Worm (Caenorhabditis elegans) whole organism, mixed stage, embryonic: ENCODE results near the gene sri-34.
"Not testable (repeated sequence)": the region's sequence is repeated elsewhere in the genome, so short reads cannot be mapped to it uniquely, and the experiment has no call there.

Experiments used
- M03D4.4 ChIP-seq: sonication (generic microtip); optimal IDR thresholded peaks from 2 replicates; lab custom pipeline; 2017; ENCODE audit warnings: mild to moderate bottlenecking, missing genetic modification characterization, missing compliant biosample characterization
- blmp-1 ChIP-seq: fragments of 150-350 bp; optimal IDR thresholded peaks from 2 replicates; lab custom pipeline; 2014; ENCODE audit warnings: missing biosample characterization, missing genetic modification characterization
- ceh-39 ChIP-seq: fragments of 150-350 bp; optimal IDR thresholded peaks from 2 replicates; lab custom pipeline; 2014; ENCODE audit warnings: missing biosample characterization, missing genetic modification characterization
- ceh-43 ChIP-seq: fragments of 200-800 bp; sonication (Bioruptor generic); optimal IDR thresholded peaks from 2 replicates; lab custom pipeline; 2018; ENCODE audit warnings: mild to moderate bottlenecking, missing genetic modification characterization, moderate library complexity, missing compliant biosample characterization
- ceh-83 ChIP-seq: fragments of 200-800 bp; sonication (Bioruptor generic); optimal IDR thresholded peaks from 2 replicates; lab custom pipeline; 2018; ENCODE audit warnings: mild to moderate bottlenecking, missing genetic modification characterization, missing compliant biosample characterization
- ces-1 ChIP-seq: fragments of 150-350 bp; optimal IDR thresholded peaks from 2 replicates; lab custom pipeline; 2014; ENCODE audit warnings: missing biosample characterization, missing genetic modification reagents, missing genetic modification characterization
- cnd-1 ChIP-seq: fragments of 200-800 bp; sonication (Bioruptor generic); optimal IDR thresholded peaks from 2 replicates; lab custom pipeline; 2018; ENCODE audit warnings: mild to moderate bottlenecking, missing genetic modification characterization, missing compliant biosample characterization
- drap-1 ChIP-seq: fragments of 200-800 bp; sonication (Bioruptor generic); optimal IDR thresholded peaks from 3 replicates; lab custom pipeline; 2018; ENCODE audit warnings: mild to moderate bottlenecking, missing genetic modification characterization, missing compliant biosample characterization
- elt-1 ChIP-seq: sonication (generic microtip); optimal IDR thresholded peaks from 2 replicates; lab custom pipeline; 2017; ENCODE audit warnings: missing genetic modification characterization, mild to moderate bottlenecking, missing compliant biosample characterization, antibody characterized with exemption, moderate library complexity, borderline replicate concordance; ENCODE audit not compliant: insufficient read depth
- elt-3 ChIP-seq: fragments of 150-350 bp; optimal IDR thresholded peaks from 2 replicates; lab custom pipeline; 2014; ENCODE audit warnings: missing biosample characterization, missing genetic modification characterization
- flh-1 ChIP-seq: fragments of 200-800 bp; sonication (Bioruptor generic); optimal IDR thresholded peaks from 2 replicates; lab custom pipeline; 2018; ENCODE audit warnings: mild to moderate bottlenecking, missing genetic modification characterization, moderate library complexity, missing compliant biosample characterization
- ham-2 ChIP-seq: fragments of 200-800 bp; sonication (Bioruptor generic); optimal IDR thresholded peaks from 2 replicates; lab custom pipeline; 2018; ENCODE audit warnings: mild to moderate bottlenecking, missing genetic modification characterization, missing compliant biosample characterization
- hlh-1 ChIP-seq: fragments of 150-350 bp; optimal IDR thresholded peaks from 2 replicates; lab custom pipeline; 2014; ENCODE audit warnings: missing biosample characterization, missing genetic modification reagents, missing genetic modification characterization
- lin-13 ChIP-seq: fragments of 150-350 bp; optimal IDR thresholded peaks from 2 replicates; lab custom pipeline; 2014; ENCODE audit warnings: missing biosample characterization, missing genetic modification characterization
- lin-32 ChIP-seq: fragments of 200-800 bp; sonication (Bioruptor generic); optimal IDR thresholded peaks from 2 replicates; lab custom pipeline; 2018; ENCODE audit warnings: mild to moderate bottlenecking, missing genetic modification characterization, missing compliant biosample characterization
- lsy-2 ChIP-seq: fragments of 150-350 bp; optimal IDR thresholded peaks from 2 replicates; lab custom pipeline; 2014; ENCODE audit warnings: missing biosample characterization, missing genetic modification characterization
- mep-1 ChIP-seq: fragments of 150-350 bp; optimal IDR thresholded peaks from 2 replicates; lab custom pipeline; 2017; ENCODE audit warnings: missing biosample characterization, missing genetic modification reagents, missing genetic modification characterization, inconsistent platforms
- mls-2 ChIP-seq: sonication (generic microtip); optimal IDR thresholded peaks from 2 replicates; lab custom pipeline; 2016; ENCODE audit warnings: mild to moderate bottlenecking, missing genetic modification characterization, moderate library complexity, missing compliant biosample characterization
- nhr-12 ChIP-seq: fragments of 150-350 bp; optimal IDR thresholded peaks from 2 replicates; lab custom pipeline; 2014; ENCODE audit warnings: missing biosample characterization, missing genetic modification characterization
- nhr-2 ChIP-seq: fragments of 150-350 bp; optimal IDR thresholded peaks from 2 replicates; lab custom pipeline; 2014; ENCODE audit warnings: missing biosample characterization, missing genetic modification characterization
- nhr-76 ChIP-seq: sonication (generic microtip); optimal IDR thresholded peaks from 2 replicates; lab custom pipeline; 2017; ENCODE audit warnings: missing biosample characterization, missing genetic modification characterization
- pha-4 ChIP-seq: fragments of 150-350 bp; optimal IDR thresholded peaks from 2 replicates; lab custom pipeline; 2018; ENCODE audit warnings: missing biosample characterization, missing genetic modification reagents, missing genetic modification characterization
- sem-2 ChIP-seq: fragments of 200-800 bp; sonication (Bioruptor generic); optimal IDR thresholded peaks from 2 replicates; lab custom pipeline; 2018; ENCODE audit warnings: mild to moderate bottlenecking, missing genetic modification characterization, missing compliant biosample characterization
- snpc-4 ChIP-seq: fragments of 150-350 bp; optimal IDR thresholded peaks from 2 replicates; lab custom pipeline; 2014; ENCODE audit warnings: missing biosample characterization, missing genetic modification characterization
- sptf-1 ChIP-seq: sonication (generic microtip); optimal IDR thresholded peaks from 2 replicates; lab custom pipeline; 2017; ENCODE audit warnings: mild to moderate bottlenecking, missing genetic modification characterization, moderate library complexity, missing compliant biosample characterization
- tbx-8 ChIP-seq: fragments of 200-800 bp; sonication (Bioruptor generic); optimal IDR thresholded peaks from 2 replicates; lab custom pipeline; 2018; ENCODE audit warnings: mild to moderate bottlenecking, missing genetic modification characterization, moderate library complexity, missing compliant biosample characterization
- unc-39 ChIP-seq: fragments of 150-350 bp; optimal IDR thresholded peaks from 2 replicates; lab custom pipeline; 2014; ENCODE audit warnings: missing biosample characterization, missing genetic modification characterization
- unc-62 ChIP-seq: fragments of 150-350 bp; optimal IDR thresholded peaks from 2 replicates; lab custom pipeline; 2014; ENCODE audit warnings: missing biosample characterization, missing genetic modification reagents, missing genetic modification characterization

Gene sri-34

ce11 chrII:3158985-3159384, at the start of gene sri-34:
Gene sri-34 (minus strand): TSS chrII:3159085.
- TF ChIP-seq sem-2 (GFP tag; lab: Kevin White, UChicago) (no peak), elt-1 (no peak), lsy-2 (no peak), ceh-43 (GFP tag; lab: Kevin White, UChicago) (no peak), pha-4 (no peak), ceh-83 (GFP tag; lab: Kevin White, UChicago) (no peak), nhr-2 (tag; lab: Kevin White, UChicago) (no peak), lin-32 (GFP tag; lab: Kevin White, UChicago) (no peak), hlh-1 (no peak), mep-1 (tag; lab: Kevin White, UChicago) (no peak), ces-1 (GFP tag; lab: Kevin White, UChicago) (no peak), flh-1 (no peak), elt-3 (tag; lab: Kevin White, UChicago) (no peak)

DNA sequence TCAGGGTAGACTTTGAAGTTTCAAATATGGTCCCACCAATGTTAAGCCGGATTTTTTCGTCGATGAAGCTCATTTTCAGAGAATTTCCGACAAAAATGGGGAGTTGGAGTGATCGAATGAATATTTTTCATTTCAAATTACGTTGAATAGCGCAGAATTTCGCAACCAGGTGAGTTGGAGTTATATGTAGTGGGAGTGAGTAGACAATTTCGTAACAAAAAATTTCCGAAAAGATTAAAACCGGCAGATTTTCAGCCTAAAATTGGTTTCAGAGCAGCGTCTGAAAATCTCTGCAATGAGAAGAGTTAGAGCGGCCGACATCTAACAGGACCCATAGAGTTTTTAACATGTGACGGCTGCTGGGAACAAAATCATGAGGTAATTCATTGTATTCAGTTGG, 49.8 kb upstream of the sri-34 start, which contains the start of gene sdz-35:
Gene sdz-35 (minus strand): TSS at position 101 of the 400 bp plus-strand sequence.
- TF ChIP-seq tbx-8 (GFP tag; lab: Kevin White, UChicago) = no peak
- TF ChIP-seq nhr-12 (tag; lab: Kevin White, UChicago) = no peak
- no peak for TF ChIP-seq unc-62
- no peak for TF ChIP-seq ceh-83 (GFP tag; lab: Kevin White, UChicago)
- no peak for TF ChIP-seq nhr-2 (tag; lab: Kevin White, UChicago)
- no peak for TF ChIP-seq lsy-2
- TF ChIP-seq cnd-1 (tag; lab: Kevin White, UChicago) = no peak
- TF ChIP-seq snpc-4 (tag; lab: Kevin White, UChicago) = no peak

DNA sequence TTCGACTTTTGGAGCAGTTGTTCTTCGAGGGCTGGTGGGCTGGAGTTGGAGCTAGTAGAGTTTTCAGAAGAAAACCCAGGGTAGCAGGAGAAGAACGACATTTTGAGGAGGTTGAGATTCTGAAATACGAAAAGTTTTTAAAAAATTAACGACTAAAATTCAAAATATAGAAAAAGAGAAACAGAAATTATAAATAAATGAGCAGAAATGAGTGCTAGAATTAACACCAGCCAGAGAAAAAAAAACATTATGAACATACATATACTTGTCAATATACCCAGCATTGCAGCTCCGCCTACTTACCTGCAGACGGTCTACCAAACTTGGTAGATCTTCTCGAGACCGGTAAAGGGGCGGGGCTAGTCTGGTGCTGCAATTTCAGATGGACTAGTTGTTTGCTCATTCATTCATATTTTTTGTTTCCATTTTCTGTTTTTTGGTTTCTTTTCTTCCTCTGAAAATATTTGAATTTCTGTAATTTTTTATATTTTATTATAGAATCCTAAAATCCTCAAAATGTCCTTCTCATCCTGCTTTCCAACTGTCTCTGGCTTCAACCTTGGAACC, 47.6 kb upstream of the sri-34 start, which contains the start of the genes ZC239.20 and ZC239.21:
Gene ZC239.20 (minus strand): TSS at position 101 of the 567 bp plus-strand sequence.
Gene ZC239.21 (plus strand): TSS at position 517 of the 567 bp plus-strand sequence.
- TF ChIP-seq snpc-4 (tag; lab: Kevin White, UChicago) (no peak), mep-1 (tag; lab: Kevin White, UChicago) (no peak), lin-32 (GFP tag; lab: Kevin White, UChicago) (no peak), M03D4.4 (tag; lab: Kevin White, UChicago) (no peak), sptf-1 (tag; lab: Kevin White, UChicago) (no peak), flh-1 (no peak), lin-13 (tag; lab: Kevin White, UChicago) (no peak), tbx-8 (GFP tag; lab: Kevin White, UChicago) (no peak), unc-39 (tag; lab: Kevin White, UChicago) (no peak), unc-62 (no peak)

- no peak for TF ChIP-seq ceh-83 (GFP tag; lab: Kevin White, UChicago)
- no peak for TF ChIP-seq tbx-8 (GFP tag; lab: Kevin White, UChicago)
- no peak for TF ChIP-seq lsy-2
- no peak for TF ChIP-seq elt-1
- TF ChIP-seq snpc-4 (tag; lab: Kevin White, UChicago) = no peak
- no peak for TF ChIP-seq blmp-1
- TF ChIP-seq, all 35 proteins: peak for 0
Observed at ce11 chrII:3203415-3203814, 44.5 kb upstream of the sri-34 start, which contains the start of gene sri-50. Gene sri-50 (plus strand): TSS chrII:3203715.

DNA sequence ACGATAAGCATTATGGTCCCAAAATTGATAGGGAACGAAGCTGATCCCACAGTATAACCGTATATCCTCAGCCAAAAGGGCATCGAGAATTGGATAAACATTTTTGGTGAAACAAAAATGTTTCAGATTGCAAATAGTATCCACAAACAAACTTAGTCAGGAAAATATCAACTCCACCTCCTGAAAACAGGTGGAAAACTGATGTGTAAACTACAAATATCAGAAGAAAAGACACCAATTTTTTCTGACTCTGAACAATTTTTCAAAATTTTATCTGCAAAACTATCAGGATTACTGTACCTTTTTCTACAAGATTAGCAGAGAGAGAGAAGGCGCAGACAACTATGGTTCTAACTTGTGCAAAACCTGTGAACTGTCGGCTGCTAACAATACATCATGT, 43.6 kb upstream of the sri-34 start, which contains the start of gene sri-53:
Gene sri-53 (minus strand): TSS at position 101 of the 400 bp plus-strand sequence.
- TF ChIP-seq pha-4 (no peak), tbx-8 (GFP tag; lab: Kevin White, UChicago) (no peak), elt-1 (no peak)

ce11 chrII:3201242-3201641, 42.4 kb upstream of the sri-34 start, which contains the start of gene sri-48:
Gene sri-48 (minus strand): TSS chrII:3201342.
- not testable (repeated sequence) for TF ChIP-seq cnd-1 (tag; lab: Kevin White, UChicago); nhr-2 (tag; lab: Kevin White, UChicago); ceh-83 (GFP tag; lab: Kevin White, UChicago)

DNA sequence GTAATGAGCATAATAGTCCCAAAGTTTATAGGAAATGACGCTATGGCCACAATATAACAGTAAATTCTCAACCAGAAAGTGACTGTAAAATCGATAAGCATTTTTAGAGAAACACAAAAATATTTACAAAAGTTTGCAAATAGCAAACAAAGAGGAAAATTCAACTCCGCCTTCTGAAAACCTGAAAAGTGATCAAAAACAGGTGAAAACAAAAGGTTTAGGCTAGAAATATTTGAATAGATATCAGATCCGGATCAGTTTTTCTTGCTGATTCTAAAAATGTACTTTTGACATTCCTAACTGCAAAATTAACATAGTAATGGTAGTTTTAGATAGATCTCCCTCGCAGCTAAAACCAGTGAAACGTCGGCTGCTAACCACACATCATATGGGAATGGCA, 40.1 kb upstream of the sri-34 start, which contains the start of gene sri-51:
Gene sri-51 (minus strand): TSS at position 101 of the 400 bp plus-strand sequence.
- TF ChIP-seq M03D4.4 (tag; lab: Kevin White, UChicago) = no peak
- no peak for TF ChIP-seq drap-1
- TF ChIP-seq ces-1 (GFP tag; lab: Kevin White, UChicago) = no peak
- TF ChIP-seq lsy-2 = no peak
- no peak for TF ChIP-seq sem-2 (GFP tag; lab: Kevin White, UChicago)
- no peak for TF ChIP-seq mls-2
- no peak for TF ChIP-seq snpc-4 (tag; lab: Kevin White, UChicago)
- TF ChIP-seq nhr-2 (tag; lab: Kevin White, UChicago) = no peak
- TF ChIP-seq unc-62 = no peak
- TF ChIP-seq flh-1 = no peak
- no peak for TF ChIP-seq ham-2
- no peak for TF ChIP-seq nhr-76 (tag; lab: Kevin White, UChicago)
- no peak for TF ChIP-seq unc-39 (tag; lab: Kevin White, UChicago)
- TF ChIP-seq ceh-39 (tag; lab: Kevin White, UChicago) = no peak
- TF ChIP-seq elt-3 (tag; lab: Kevin White, UChicago) = no peak
- TF ChIP-seq hlh-1 = no peak
